Fruit fly (Drosophila melanogaster): Measurements from ENCODE around the gene CG46462.

- TF ChIP-seq Sin3A (optimal IDR thresholded peaks at IDR 0.05) = no peak
- no peak for TF ChIP-seq h (optimal IDR thresholded peaks at IDR 0.05)
- no peak for TF ChIP-seq psq (optimal IDR thresholded peaks at IDR 0.05)
- no peak for TF ChIP-seq ttk (optimal IDR thresholded peaks at IDR 0.05)
- no peak for TF ChIP-seq insv (optimal IDR thresholded peaks at IDR 0.05)
These were observed 25.2 kb upstream of the CG46462 start for dm6 chr3L:19906148-19906752.

Data from Kc167 (cell line).